Fruit fly (Drosophila melanogaster) whole organism, adult: ENCODE measurements around the gene sgg.

ENCODE experiments used
- CG11617 ChIP-seq: fragments of 200-800 bp; sonication (Bioruptor generic); optimal IDR thresholded peaks from 2 replicates; lab custom pipeline; 2017; ENCODE audit warnings: mild to moderate bottlenecking, missing biosample characterization, missing genetic modification reagents, missing genetic modification characterization
- CG12768 ChIP-seq: fragments of 200-800 bp; sonication (Bioruptor generic); optimal IDR thresholded peaks from 2 replicates; lab custom pipeline; 2017; ENCODE audit warnings: missing biosample characterization, missing genetic modification characterization, mild to moderate bottlenecking, moderate library complexity, missing genetic modification reagents
- CG14711 ChIP-seq: fragments of 200-800 bp; sonication (Bioruptor generic); optimal IDR thresholded peaks from 2 replicates; lab custom pipeline; 2018; ENCODE audit warnings: missing biosample characterization, mild to moderate bottlenecking, missing genetic modification characterization, moderate library complexity
- CG1620 ChIP-seq: fragments of 200-800 bp; sonication (Bioruptor generic); optimal IDR thresholded peaks from 2 replicates; lab custom pipeline; 2016; ENCODE audit warnings: missing biosample characterization, missing genetic modification characterization
- CG33017 ChIP-seq: fragments of 200-800 bp; sonication (Bioruptor generic); optimal IDR thresholded peaks from 2 replicates; lab custom pipeline; 2018; ENCODE audit warnings: missing biosample characterization, mild to moderate bottlenecking, missing genetic modification characterization, moderate library complexity
- CG5204 ChIP-seq: fragments of 200-800 bp; sonication (Bioruptor generic); optimal IDR thresholded peaks from 2 replicates; lab custom pipeline; 2016; ENCODE audit warnings: missing biosample characterization, missing genetic modification characterization
- CG7045 ChIP-seq: fragments of 200-800 bp; sonication (Bioruptor generic); optimal IDR thresholded peaks from 2 replicates; lab custom pipeline; 2017; ENCODE audit warnings: missing biosample characterization, mild to moderate bottlenecking, missing genetic modification characterization
- CG7101 ChIP-seq: fragments of 200-800 bp; sonication (Bioruptor generic); optimal IDR thresholded peaks from 2 replicates; lab custom pipeline; 2018; ENCODE audit warnings: missing biosample characterization, mild to moderate bottlenecking, missing genetic modification characterization, moderate library complexity
- Clk ChIP-seq: fragments of 200-800 bp; sonication (Bioruptor generic); optimal IDR thresholded peaks from 2 replicates; lab custom pipeline; 2017; ENCODE audit warnings: missing biosample characterization, missing genetic modification characterization
- Crg-1 ChIP-seq: fragments of 200-800 bp; sonication (Bioruptor generic); optimal IDR thresholded peaks from 2 replicates; lab custom pipeline; 2016; ENCODE audit warnings: missing biosample characterization, missing genetic modification characterization
- Hr96 ChIP-seq: fragments of 200-800 bp; sonication (Bioruptor generic); optimal IDR thresholded peaks from 2 replicates; lab custom pipeline; 2016; ENCODE audit warnings: missing biosample characterization, missing genetic modification characterization
- Mnt ChIP-seq: fragments of 200-800 bp; sonication (Bioruptor generic); optimal IDR thresholded peaks from 2 replicates; lab custom pipeline; 2016; ENCODE audit warnings: missing biosample characterization, mild to moderate bottlenecking, missing genetic modification characterization
- bab1 ChIP-seq: fragments of 200-800 bp; sonication (Bioruptor generic); optimal IDR thresholded peaks from 3 replicates; lab custom pipeline; 2019; ENCODE audit warnings: missing biosample characterization, mild to moderate bottlenecking, missing genetic modification characterization, moderate library complexity
- cic ChIP-seq: fragments of 200-800 bp; sonication (Bioruptor generic); optimal IDR thresholded peaks from 2 replicates; lab custom pipeline; 2017; ENCODE audit warnings: missing biosample characterization, mild to moderate bottlenecking, missing genetic modification characterization, moderate library complexity
- cnc ChIP-seq, 2 experiments: fragments of >200 bp; optimal IDR thresholded peaks; 2 replicates each; lab custom pipeline; 2017
- kay ChIP-seq: fragments of 200-800 bp; sonication (Bioruptor generic); peaks from one replicate; lab custom pipeline; 2016; ENCODE audit warnings: missing biosample characterization, missing genetic modification characterization, borderline replicate concordance
- ovo ChIP-seq: fragments of 200-800 bp; sonication (Bioruptor generic); optimal IDR thresholded peaks from 2 replicates; lab custom pipeline; 2016; ENCODE audit warnings: missing biosample characterization, missing genetic modification characterization
- pad ChIP-seq: fragments of 200-800 bp; sonication (Bioruptor generic); optimal IDR thresholded peaks from 3 replicates; lab custom pipeline; 2017; ENCODE audit warnings: missing biosample characterization, missing genetic modification characterization, mild to moderate bottlenecking, moderate library complexity, missing genetic modification reagents
- tj ChIP-seq: fragments of 200-800 bp; sonication (Bioruptor generic); optimal IDR thresholded peaks from 3 replicates; lab custom pipeline; 2017; ENCODE audit warnings: missing biosample characterization, mild to moderate bottlenecking, missing genetic modification characterization, moderate library complexity
- toe ChIP-seq: fragments of 200-800 bp; sonication (Bioruptor generic); optimal IDR thresholded peaks from 2 replicates; lab custom pipeline; 2016; ENCODE audit warnings: missing biosample characterization, missing genetic modification characterization

sgg gene

DNA sequence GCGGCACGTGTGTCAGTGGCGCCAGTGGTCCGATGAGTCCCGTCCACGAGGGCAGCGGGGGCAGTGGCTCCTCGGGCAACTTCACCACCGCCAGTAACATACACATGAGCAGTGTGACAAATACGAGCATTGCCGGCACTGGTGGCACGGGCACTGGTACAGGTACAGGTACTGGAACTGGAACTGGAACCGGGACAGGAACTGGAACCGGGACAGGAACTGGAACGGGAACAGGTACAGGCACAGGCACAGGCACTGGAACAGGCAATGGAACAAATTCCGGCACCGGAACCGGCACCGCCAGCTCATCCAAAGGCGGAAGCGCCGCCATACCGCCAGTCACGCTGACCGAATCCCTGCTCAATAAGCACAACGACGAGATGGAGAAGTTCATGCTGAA is 56.6 kb downstream of the sgg start:
- no peak for TF ChIP-seq CG7101 (tag; lab: Kevin White, UChicago)
- TF ChIP-seq Mnt (GFP tag; lab: Kevin White, UChicago) = no peak
- no peak for TF ChIP-seq CG33017 (tag; lab: Kevin White, UChicago)
- no peak for TF ChIP-seq Clk (GFP tag; lab: Kevin White, UChicago)
- no peak for TF ChIP-seq toe

DNA sequence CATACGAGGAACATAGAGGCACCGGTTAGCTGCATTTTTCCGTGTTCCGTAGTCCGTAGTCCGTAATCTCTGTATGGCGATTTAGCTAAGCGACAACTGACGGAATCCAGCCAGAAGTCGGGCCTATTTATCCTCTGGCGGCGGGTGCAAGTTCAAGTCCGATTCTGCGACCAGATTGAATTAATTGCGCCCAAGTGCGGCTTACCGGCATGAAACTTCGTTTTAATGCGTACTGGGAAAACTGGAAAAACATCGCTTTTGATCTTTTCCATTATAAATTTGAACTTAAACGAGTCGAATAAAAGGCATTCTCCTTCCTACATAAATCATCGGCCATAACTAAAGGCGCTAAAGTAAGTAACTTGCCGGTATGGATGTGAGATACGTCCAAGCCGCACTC is 60.0 kb downstream of the sgg start, which contains the start of gene dyw:
TSS of gene dyw (minus strand) at position 101 of the 400 bp plus-strand sequence.
- TF ChIP-seq ovo (GFP tag; lab: Kevin White, UChicago) (no peak), CG33017 (tag; lab: Kevin White, UChicago) (no peak), Mnt (GFP tag; lab: Kevin White, UChicago) (no peak), kay (GFP tag; lab: Kevin White, UChicago) (no peak), cic (no peak), pad (GFP tag; lab: Kevin White, UChicago) (no peak), bab1 (no peak), Crg-1 (GFP tag; lab: Kevin White, UChicago) (no peak)

DNA sequence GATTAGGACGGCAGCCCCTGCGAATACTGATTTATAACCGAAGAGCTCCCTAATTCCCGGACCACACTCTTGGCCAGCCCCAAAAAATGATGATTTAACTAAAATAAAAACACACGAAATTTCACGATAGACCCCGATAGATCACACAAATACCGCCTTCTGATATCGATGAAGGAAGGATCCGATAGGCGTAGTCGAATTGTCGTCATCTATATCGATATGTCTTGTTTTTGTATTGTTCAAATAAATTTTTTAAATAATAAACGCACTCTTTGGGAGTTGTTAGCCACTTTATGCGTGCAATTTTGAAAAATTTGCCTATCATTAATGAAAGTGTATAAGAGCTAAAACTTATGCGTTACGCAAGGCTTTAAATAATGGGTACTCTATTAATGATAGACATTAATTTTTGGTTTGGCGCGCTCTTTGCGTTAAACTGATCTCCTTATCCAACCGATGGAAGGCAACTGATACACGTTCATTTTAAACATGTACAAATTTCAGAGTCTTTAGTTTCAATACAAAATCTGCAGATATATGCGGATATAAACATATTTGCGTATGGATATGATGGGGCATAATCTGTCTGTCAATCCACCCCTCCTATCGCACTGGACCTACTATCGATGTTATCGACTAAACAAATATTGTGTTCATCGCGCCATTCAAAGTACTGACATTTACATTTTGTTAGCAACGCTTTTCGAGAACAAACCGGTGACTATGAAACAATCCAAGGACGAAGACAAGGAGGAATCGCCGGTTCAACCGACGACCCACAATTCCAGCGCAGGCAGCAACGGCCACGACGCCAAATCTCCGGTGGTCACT is 64.5 kb downstream of the sgg start, which contains the start of the genes Spg7 and Lint-O:
TSS of gene Spg7 (minus strand) at position 148 of the 831 bp plus-strand sequence.
TSS of gene Lint-O (plus strand) at position 638 of the 831 bp plus-strand sequence.
- TF ChIP-seq CG1620 (GFP tag; lab: Kevin White, UChicago) = no peak
- peak; percentile 46 for TF ChIP-seq tj

DNA sequence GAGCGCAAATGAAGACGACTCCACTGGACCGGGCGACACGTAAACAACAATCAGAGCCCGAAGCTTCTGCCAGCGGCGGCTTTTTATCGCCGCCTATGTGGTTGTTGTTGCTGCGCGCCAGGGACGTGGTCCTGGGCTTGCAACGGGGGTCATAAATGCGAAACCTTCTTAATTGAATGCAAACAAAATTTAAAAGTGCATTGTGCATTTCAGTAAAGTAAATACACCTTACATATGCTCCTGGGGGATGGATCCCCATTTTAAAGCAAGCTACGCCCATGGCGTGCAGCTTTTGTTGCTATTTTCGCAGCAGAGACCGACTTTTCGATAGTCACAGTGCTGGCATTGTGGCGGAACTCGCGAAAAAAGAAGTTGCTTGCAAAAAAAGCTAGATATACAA is 69.9 kb downstream of the sgg start, which contains the start of gene Ugalt:
TSS of gene Ugalt (minus strand) at position 160 of the 400 bp plus-strand sequence.
- TF ChIP-seq kay (GFP tag; lab: Kevin White, UChicago) = no peak
- peak; percentile 100 for TF ChIP-seq CG5204 (GFP tag; lab: Kevin White, UChicago)
- peak; percentile 100 for TF ChIP-seq ovo (GFP tag; lab: Kevin White, UChicago)
- peak; percentile 100 for TF ChIP-seq Crg-1 (GFP tag; lab: Kevin White, UChicago)
- TF ChIP-seq Clk (GFP tag; lab: Kevin White, UChicago) = peak; percentile 100
- peak; percentile 99 for TF ChIP-seq pad (GFP tag; lab: Kevin White, UChicago)
- TF ChIP-seq CG14711 (tag; lab: Kevin White, UChicago) = peak; percentile 100
- TF ChIP-seq CG1620 (GFP tag; lab: Kevin White, UChicago) = peak; percentile 100
- TF ChIP-seq CG33017 (tag; lab: Kevin White, UChicago) = peak; percentile 100
- peak; percentile 100 for TF ChIP-seq toe
- TF ChIP-seq CG7045 (GFP tag; lab: Kevin White, UChicago) = peak; percentile 100
- TF ChIP-seq CG11617 (GFP tag; lab: Kevin White, UChicago) = peak; percentile 100
- no peak for TF ChIP-seq cnc (optimal IDR thresholded peaks at IDR 0.05; lab: Kevin White, UChicago)
- peak; percentile 100 for TF ChIP-seq CG12768
- peak; percentile 100 for TF ChIP-seq bab1
- TF ChIP-seq Mnt (GFP tag; lab: Kevin White, UChicago) = peak; percentile 100
- peak; percentile 100 for TF ChIP-seq CG7101 (tag; lab: Kevin White, UChicago)
- TF ChIP-seq tj = peak; percentile 99
- TF ChIP-seq Hr96 (GFP tag; lab: Kevin White, UChicago) = peak; percentile 100
- TF ChIP-seq cic = peak; percentile 98

DNA sequence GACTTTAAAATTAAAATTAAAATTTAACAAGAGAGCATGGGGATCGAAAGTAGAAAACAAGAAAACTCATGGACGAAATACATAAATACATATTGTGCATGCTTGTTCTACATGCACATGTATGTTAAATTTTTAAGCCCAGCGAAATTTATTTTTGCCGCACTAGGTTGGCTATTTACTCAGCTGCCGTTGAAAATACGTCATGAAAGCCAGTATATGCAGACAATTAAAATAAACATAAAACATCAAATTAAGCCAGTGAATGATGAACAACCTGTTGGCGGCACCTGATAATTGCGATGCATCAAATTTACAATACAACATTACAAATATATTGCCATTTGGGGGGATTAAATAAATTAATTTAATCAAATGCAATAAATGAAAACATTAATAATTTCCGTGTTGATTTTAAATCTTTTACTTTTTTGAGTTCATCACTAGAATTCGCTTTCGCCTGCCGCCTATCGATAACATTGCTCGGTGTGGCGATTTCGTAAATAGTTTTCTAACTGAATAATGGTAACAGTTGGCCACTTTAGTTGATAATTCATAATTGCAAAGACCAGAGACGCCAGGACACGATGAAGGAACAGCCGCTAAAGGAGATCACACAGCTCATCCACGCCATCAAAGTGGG is 70.5 kb downstream of the sgg start, which contains the start of gene eIF2Bbeta:
TSS of gene eIF2Bbeta (plus strand) at position 438 of the 640 bp plus-strand sequence.
- TF ChIP-seq cic = no peak
- peak; percentile 6 for TF ChIP-seq bab1

DNA sequence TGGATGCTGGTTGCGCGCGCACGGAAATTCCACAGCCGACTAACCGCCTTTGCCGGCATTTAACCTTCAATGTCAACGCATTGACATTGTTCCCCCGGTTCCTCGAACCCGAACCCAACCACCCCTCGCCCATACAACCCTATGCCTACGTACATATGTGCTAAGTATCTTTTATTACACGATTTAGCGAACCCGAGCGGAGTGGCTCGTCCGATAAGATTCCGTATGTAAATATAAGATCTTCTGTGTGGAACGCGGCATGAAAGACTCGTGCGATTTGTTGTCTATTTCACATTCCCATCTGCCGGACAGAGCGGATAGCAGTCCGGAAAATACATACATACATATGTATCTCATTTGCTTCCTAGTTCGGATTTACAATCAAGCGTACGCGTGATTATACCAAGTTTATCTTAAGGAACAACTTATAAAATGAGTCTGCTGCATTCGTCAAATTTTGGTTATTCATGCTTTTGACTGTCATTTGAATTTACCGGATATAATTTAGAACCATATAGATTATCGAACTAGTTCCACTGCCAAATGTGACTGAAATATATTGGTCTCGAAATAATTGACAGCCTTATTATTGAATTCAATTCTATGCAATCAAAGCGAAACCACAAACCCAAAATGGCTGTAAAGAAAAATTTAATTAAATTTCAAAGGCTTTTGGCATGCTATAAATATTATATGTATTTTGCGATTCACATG is 73.8 kb downstream of the sgg start, which contains the start of gene CG2680:
TSS of gene CG2680 (minus strand) at position 51 of the 714 bp plus-strand sequence.
- TF ChIP-seq kay (GFP tag; lab: Kevin White, UChicago) (no peak), pad (GFP tag; lab: Kevin White, UChicago) (no peak), CG7101 (tag; lab: Kevin White, UChicago) (no peak), CG11617 (GFP tag; lab: Kevin White, UChicago) (no peak), cnc (optimal IDR thresholded peaks at IDR 0.05; lab: Kevin White, UChicago) (no peak), Hr96 (GFP tag; lab: Kevin White, UChicago) (no peak), toe (no peak), ovo (GFP tag; lab: Kevin White, UChicago) (no peak), CG12768 (no peak), CG5204 (GFP tag; lab: Kevin White, UChicago) (no peak), tj (no peak)
